Worm (Caenorhabditis elegans) whole organism, dauer: ENCODE data around the gene sdhd-1.

ENCODE experiments used
- unc-62 ChIP-seq: sonication (generic microtip); optimal IDR thresholded peaks from 2 replicates; lab custom pipeline; 2017; ENCODE audit warnings: missing biosample characterization, missing genetic modification reagents, missing genetic modification characterization

The sdhd-1 gene

ce11 chrII:11013667-11014066 is 36.0 kb downstream of the sdhd-1 start, which contains the start of gene col-81:
Gene col-81, minus strand, starts transcription at chrII:11013767.
- no peak for TF ChIP-seq unc-62 (GFP tag; lab: Kevin White, UChicago)

DNA sequence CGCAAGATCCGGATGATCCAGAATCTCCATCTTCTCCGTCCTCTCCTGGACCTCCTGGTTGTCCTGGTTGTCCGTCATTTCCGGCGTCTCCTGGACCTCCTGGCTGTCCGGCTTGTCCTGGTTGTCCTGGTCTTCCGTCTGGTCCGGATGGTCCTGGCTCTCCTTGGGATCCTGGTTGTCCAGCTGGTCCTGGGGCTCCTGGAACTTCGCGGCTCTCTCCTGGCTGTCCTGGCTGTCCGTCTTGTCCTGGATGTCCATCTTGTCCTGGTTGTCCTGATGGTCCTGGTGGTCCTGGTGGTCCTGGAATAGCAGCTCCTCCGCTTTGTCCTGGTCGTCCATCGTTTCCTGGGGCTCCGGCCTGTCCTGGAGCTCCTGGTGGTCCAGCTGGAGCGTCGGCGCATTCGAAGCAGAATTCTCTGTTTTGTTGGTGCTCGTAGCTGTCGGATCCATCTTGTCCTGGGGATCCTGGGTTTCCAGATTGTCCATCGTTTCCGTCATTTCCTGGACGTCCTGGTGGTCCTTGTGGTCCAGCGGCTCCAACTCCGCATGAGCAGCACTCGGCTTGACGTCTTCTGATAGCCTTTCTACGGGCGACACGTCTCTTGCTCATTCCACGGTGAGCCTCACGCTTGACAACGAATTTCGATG is 37.1 kb downstream of the sdhd-1 start:
- no peak for TF ChIP-seq unc-62 (GFP tag; lab: Kevin White, UChicago)

ce11 chrII:11010914-11011313 is 38.8 kb downstream of the sdhd-1 start:
- TF ChIP-seq unc-62 (GFP tag; lab: Kevin White, UChicago), result no peak

DNA sequence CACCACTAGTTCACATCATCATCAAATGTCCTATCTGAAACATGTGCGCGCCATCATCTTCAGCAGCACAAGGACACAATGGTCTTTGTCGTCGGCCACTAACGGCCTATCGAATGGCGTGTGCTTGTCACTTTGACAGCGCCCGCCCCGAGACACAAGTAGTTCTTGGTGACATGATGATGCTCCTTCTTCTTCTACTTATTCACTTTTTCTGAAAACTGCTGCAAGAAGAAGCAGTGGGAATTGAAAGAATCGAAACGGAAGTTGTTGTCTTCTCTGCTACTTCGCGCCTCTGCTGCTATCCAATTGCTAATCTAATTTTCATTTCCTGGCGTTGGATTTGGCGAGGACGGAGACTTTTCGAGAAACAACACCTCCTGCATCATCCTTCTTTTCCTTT is 45.3 kb downstream of the sdhd-1 start:
- no peak for TF ChIP-seq unc-62 (GFP tag; lab: Kevin White, UChicago)
